Fruit fly (Drosophila melanogaster): ENCODE data around the gene prtp.

dm6 chrX:11731665-11732064 is 15.1 kb downstream of the prtp start, which contains the start of gene inaF-C:
- TF ChIP-seq CG14711 (tag; optimal IDR thresholded peaks at IDR 0.05) (no peak), ovo (GFP tag; optimal IDR thresholded peaks at IDR 0.05) (no peak), Hr96 (GFP tag; optimal IDR thresholded peaks at IDR 0.05) (no peak), cic (GFP tag; optimal IDR thresholded peaks at IDR 0.05) (no peak), tj (GFP tag; optimal IDR thresholded peaks at IDR 0.05) (no peak), pad (GFP tag; optimal IDR thresholded peaks at IDR 0.05) (no peak), CG7045 (GFP tag; optimal IDR thresholded peaks at IDR 0.05) (no peak), CG11617 (GFP tag; optimal IDR thresholded peaks at IDR 0.05) (no peak)
